Worm (Caenorhabditis elegans): Measurements from ENCODE around the gene clec-262.

DNA sequence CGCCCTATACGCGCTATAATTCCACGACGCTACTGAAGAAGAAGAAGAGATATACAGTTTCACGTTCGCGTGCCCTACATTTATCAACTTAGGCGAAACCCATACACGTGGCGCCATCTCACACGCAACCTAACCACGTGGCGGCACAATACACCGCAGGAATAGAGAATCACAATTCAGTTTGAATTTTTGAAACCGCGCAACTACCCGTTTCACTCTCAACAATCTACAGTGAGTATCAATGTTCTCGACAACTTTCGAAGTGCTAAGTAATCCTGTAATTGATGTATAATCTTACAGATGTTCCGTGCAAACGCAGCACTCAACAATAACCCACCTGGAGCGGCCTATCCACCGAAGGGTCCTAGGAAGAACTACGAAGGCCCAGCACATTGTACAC is 5.8 kb upstream of the clec-262 start, which contains the start of gene ZC15.1:
- TF ChIP-seq C16A3.4 (tag; optimal IDR thresholded peaks at IDR 0.05) (no peak), nhr-90 (tag; optimal IDR thresholded peaks at IDR 0.05; ENCODE audit: poor library complexity) (no peak), ceh-63 (GFP tag; optimal IDR thresholded peaks at IDR 0.05) (no peak), skn-1 (tag; optimal IDR thresholded peaks at IDR 0.05) (no peak), nhr-12 (tag; optimal IDR thresholded peaks at IDR 0.05) (no peak), aly-2 (tag; optimal IDR thresholded peaks at IDR 0.05) (no peak), pqm-1 (tag; optimal IDR thresholded peaks at IDR 0.05) (no peak), zag-1 (tag; optimal IDR thresholded peaks at IDR 0.05) (no peak), ztf-4 (tag; optimal IDR thresholded peaks at IDR 0.05) (no peak), lir-3 (tag; optimal IDR thresholded peaks at IDR 0.05; ENCODE audit: poor library complexity) (no peak), egl-27 (tag; optimal IDR thresholded peaks at IDR 0.05) (no peak)
